Fruit fly (Drosophila melanogaster) whole organism, embryonic: Measurements from ENCODE around the gene Gale.

Experiments used
- Atf-2 ChIP-seq: fragments of 200-800 bp; sonication (Bioruptor generic); optimal IDR thresholded peaks from 2 replicates; lab custom pipeline; 2016; ENCODE audit warnings: missing biosample characterization, missing genetic modification characterization
- Blimp-1 ChIP-seq: fragments of 200-800 bp; sonication (Bioruptor generic); optimal IDR thresholded peaks from 3 replicates; lab custom pipeline; 2018; ENCODE audit warnings: missing biosample characterization, missing genetic modification characterization, mild to moderate bottlenecking, moderate library complexity, missing genetic modification reagents
- BtbVII ChIP-seq: fragments of 200-800 bp; sonication (Bioruptor generic); optimal IDR thresholded peaks from 3 replicates; lab custom pipeline; 2017; ENCODE audit warnings: missing biosample characterization, mild to moderate bottlenecking, missing genetic modification characterization
- CG10267 ChIP-seq: fragments of 200-800 bp; sonication (Bioruptor generic); optimal IDR thresholded peaks from 2 replicates; lab custom pipeline; 2018; ENCODE audit warnings: missing biosample characterization, mild to moderate bottlenecking, missing genetic modification characterization, moderate library complexity
- CG10543 ChIP-seq: fragments of 200-800 bp; sonication (Bioruptor generic); optimal IDR thresholded peaks from 3 replicates; lab custom pipeline; 2017; ENCODE audit warnings: missing biosample characterization, mild to moderate bottlenecking, missing genetic modification characterization, moderate library complexity
- CG12071 ChIP-seq: fragments of 200-800 bp; sonication (Bioruptor generic); optimal IDR thresholded peaks from 3 replicates; lab custom pipeline; 2018; ENCODE audit warnings: missing biosample characterization, mild to moderate bottlenecking, missing genetic modification characterization
- CG12155 ChIP-seq: fragments of 200-800 bp; sonication (Bioruptor generic); optimal IDR thresholded peaks from 3 replicates; lab custom pipeline; 2016; ENCODE audit warnings: missing biosample characterization, missing genetic modification characterization
- CG13287 ChIP-seq: fragments of 200-800 bp; sonication (Bioruptor generic); IDR thresholded peaks from 2 replicates; pipeline ENCODE4 v1.3.6; 2022; ENCODE audit warnings: missing biosample characterization, missing genetic modification characterization; ENCODE audit not compliant: partially characterized antibody
- CG17328 ChIP-seq: fragments of 200-800 bp; sonication (Bioruptor generic); IDR thresholded peaks from 2 replicates; pipeline ENCODE4 v1.3.6; 2022; ENCODE audit warnings: missing biosample characterization, missing genetic modification characterization
- CG2712 ChIP-seq: fragments of 200-800 bp; optimal IDR thresholded peaks from 3 replicates; lab custom pipeline; 2019; ENCODE audit warnings: missing biosample characterization, mild to moderate bottlenecking, missing genetic modification characterization, moderate library complexity
- CG3065 ChIP-seq: fragments of 200-800 bp; sonication (Bioruptor generic); optimal IDR thresholded peaks from 2 replicates; lab custom pipeline; 2016; ENCODE audit warnings: missing biosample characterization, missing genetic modification characterization
- CG42726 ChIP-seq: fragments of 200-800 bp; sonication (Bioruptor generic); IDR thresholded peaks from 2 replicates; pipeline ENCODE4 v1.3.6; 2022; ENCODE audit warnings: missing biosample characterization, missing genetic modification characterization; ENCODE audit not compliant: partially characterized antibody
- CG4707 ChIP-seq: fragments of 200-800 bp; sonication (Bioruptor generic); optimal IDR thresholded peaks from 2 replicates; lab custom pipeline; 2018; ENCODE audit warnings: missing biosample characterization, mild to moderate bottlenecking, missing genetic modification characterization, moderate library complexity
- CG7963 ChIP-seq: fragments of 200-800 bp; sonication (Bioruptor generic); IDR thresholded peaks from 3 replicates; pipeline ENCODE4 v1.3.6; 2022; ENCODE audit warnings: missing biosample characterization, missing genetic modification characterization; ENCODE audit not compliant: partially characterized antibody
- CG8290 ChIP-seq, 3 experiments: fragments of 200-800 bp; sonication (Bioruptor generic); optimal IDR thresholded peaks; 2 replicates each; lab custom pipeline; 2016 to 2019; ENCODE audit warnings: missing biosample characterization in 3 of 3, missing genetic modification characterization in 3 of 3, mild to moderate bottlenecking in 2 of 3, moderate library complexity in 1 of 3
- CG8478 ChIP-seq: fragments of >200 bp; optimal IDR thresholded peaks from 2 replicates; lab custom pipeline; 2018
- CG8924 ChIP-seq: fragments of 200-800 bp; optimal IDR thresholded peaks from 3 replicates; lab custom pipeline; 2019; ENCODE audit warnings: missing biosample characterization, mild to moderate bottlenecking, missing genetic modification characterization, moderate library complexity
- CTCF ChIP-seq: fragments of 200-800 bp; sonication (Bioruptor generic); optimal IDR thresholded peaks from 2 replicates; lab custom pipeline; 2017; ENCODE audit warnings: missing biosample characterization, mild to moderate bottlenecking, missing genetic modification characterization, moderate library complexity
- Camta ChIP-seq: fragments of 200-800 bp; sonication (Bioruptor generic); optimal IDR thresholded peaks from 2 replicates; lab custom pipeline; 2016; ENCODE audit warnings: missing biosample characterization, missing genetic modification characterization
- D ChIP-seq, 2 experiments: fragments of 200-800 bp in 1 of 2; fragments of >200 bp in 1 of 2; sonication (Bioruptor generic) in 1 of 2; optimal IDR thresholded peaks; 2 replicates in 1 of 2; 3 replicates in 1 of 2; lab custom pipeline; 2017; ENCODE audit warnings: mild to moderate bottlenecking in 1 of 2, missing biosample characterization in 1 of 2, missing genetic modification characterization in 1 of 2, missing genetic modification reagents in 1 of 2
- D19A ChIP-seq: fragments of 200-800 bp; optimal IDR thresholded peaks from 3 replicates; lab custom pipeline; 2019; ENCODE audit warnings: missing biosample characterization, mild to moderate bottlenecking, missing genetic modification characterization, moderate library complexity
- D19B ChIP-seq: fragments of 200-800 bp; sonication (Bioruptor generic); optimal IDR thresholded peaks from 2 replicates; lab custom pipeline; 2017; ENCODE audit warnings: missing biosample characterization, mild to moderate bottlenecking, missing genetic modification characterization
- Deaf1 ChIP-seq: fragments of 200-800 bp; optimal IDR thresholded peaks from 3 replicates; lab custom pipeline; 2019; ENCODE audit warnings: missing biosample characterization, mild to moderate bottlenecking, missing genetic modification characterization, moderate library complexity
- HLHmδ ChIP-seq: fragments of 200-800 bp; sonication (Bioruptor generic); optimal IDR thresholded peaks from 2 replicates; lab custom pipeline; 2018; ENCODE audit warnings: missing biosample characterization, mild to moderate bottlenecking, missing genetic modification characterization, moderate library complexity
- Jarid2 ChIP-seq: fragments of 200-800 bp; sonication (Bioruptor generic); optimal IDR thresholded peaks from 3 replicates; lab custom pipeline; 2017; ENCODE audit warnings: mild to moderate bottlenecking, missing biosample characterization, missing genetic modification reagents, missing genetic modification characterization
- Lpt ChIP-seq: fragments of >200 bp; optimal IDR thresholded peaks from 2 replicates; lab custom pipeline; 2018; ENCODE audit warnings: missing biosample characterization, missing genetic modification characterization
- MESR4 ChIP-seq: fragments of 200-800 bp; sonication (Bioruptor generic); optimal IDR thresholded peaks from 2 replicates; lab custom pipeline; 2018; ENCODE audit warnings: missing biosample characterization, mild to moderate bottlenecking, missing genetic modification characterization, moderate library complexity
- Max ChIP-seq: fragments of 200-800 bp; sonication (Bioruptor generic); optimal IDR thresholded peaks from 2 replicates; lab custom pipeline; 2016; ENCODE audit warnings: missing biosample characterization, mild to moderate bottlenecking, missing genetic modification characterization
- Med ChIP-seq: fragments of 200-800 bp; sonication (Bioruptor generic); peaks from one replicate; lab custom pipeline; 2016; ENCODE audit warnings: missing biosample characterization, missing genetic modification characterization, mild to moderate bottlenecking, inconsistent platforms, moderate library complexity
- Nf-YB ChIP-seq: fragments of 200-800 bp; sonication (Bioruptor generic); optimal IDR thresholded peaks from 3 replicates; lab custom pipeline; 2019; ENCODE audit warnings: missing biosample characterization, mild to moderate bottlenecking, missing genetic modification characterization, moderate library complexity
- Nf-YC ChIP-seq: fragments of 200-800 bp; optimal IDR thresholded peaks from 3 replicates; lab custom pipeline; 2019; ENCODE audit warnings: missing biosample characterization, mild to moderate bottlenecking, missing genetic modification characterization, moderate library complexity
- NfI ChIP-seq: fragments of 200-800 bp; sonication (Bioruptor generic); optimal IDR thresholded peaks from 3 replicates; lab custom pipeline; 2018; ENCODE audit warnings: missing biosample characterization, mild to moderate bottlenecking, missing genetic modification characterization, moderate library complexity
- Pdp1 ChIP-seq, 2 experiments: fragments of 200-800 bp; sonication (Bioruptor generic); optimal IDR thresholded peaks; 3 replicates each; lab custom pipeline; 2016; ENCODE audit warnings: missing biosample characterization in 2 of 2, missing genetic modification characterization in 2 of 2, mild to moderate bottlenecking in 1 of 2, moderate library complexity in 1 of 2
- Taf1 ChIP-seq: fragments of 200-800 bp; sonication (Bioruptor generic); IDR thresholded peaks from 2 replicates; pipeline ENCODE4 v1.3.6; 2022; ENCODE audit warnings: missing biosample characterization, missing genetic modification characterization
- Xrp1 ChIP-seq: fragments of 200-800 bp; sonication (Bioruptor generic); IDR thresholded peaks from 2 replicates; pipeline ENCODE4 v1.3.6; 2022; ENCODE audit warnings: missing biosample characterization, missing genetic modification characterization
- ash1 ChIP-seq: fragments of 200-800 bp; sonication (Bioruptor generic); optimal IDR thresholded peaks from 2 replicates; lab custom pipeline; 2018; ENCODE audit warnings: missing biosample characterization, mild to moderate bottlenecking, missing genetic modification characterization
- chinmo ChIP-seq: fragments of 200-800 bp; sonication (Bioruptor generic); IDR thresholded peaks from 4 replicates; pipeline ENCODE4 v1.3.6; 2022; ENCODE audit warnings: missing biosample characterization, missing genetic modification characterization; ENCODE audit not compliant: partially characterized antibody
- ci ChIP-seq: fragments of 200-800 bp; sonication (Bioruptor generic); IDR thresholded peaks from 3 replicates; pipeline ENCODE4 v1.3.6; 2022; ENCODE audit warnings: missing biosample characterization, missing genetic modification characterization
- da ChIP-seq: fragments of 200-800 bp; sonication (Bioruptor generic); optimal IDR thresholded peaks from 2 replicates; lab custom pipeline; 2016; ENCODE audit warnings: missing biosample characterization, missing genetic modification characterization
- dm ChIP-seq: fragments of 200-800 bp; sonication (Bioruptor generic); optimal IDR thresholded peaks from 3 replicates; lab custom pipeline; 2016; ENCODE audit warnings: missing biosample characterization, missing genetic modification characterization
- fd64A ChIP-seq: fragments of 200-800 bp; sonication (Bioruptor generic); optimal IDR thresholded peaks from 3 replicates; lab custom pipeline; 2018; ENCODE audit warnings: missing biosample characterization, mild to moderate bottlenecking, missing genetic modification characterization
- insv ChIP-seq, 2 experiments: fragments of 200-800 bp; sonication (Bioruptor generic); optimal IDR thresholded peaks; 3 replicates each; lab custom pipeline; 2016 to 2018; ENCODE audit warnings: missing biosample characterization in 2 of 2, missing genetic modification characterization in 2 of 2
- kni ChIP-seq: fragments of 200-800 bp; sonication (Bioruptor generic); optimal IDR thresholded peaks from 3 replicates; lab custom pipeline; 2017; ENCODE audit warnings: mild to moderate bottlenecking, missing biosample characterization, missing genetic modification reagents, missing genetic modification characterization
- mirr ChIP-seq: fragments of 200-800 bp; sonication (Bioruptor generic); optimal IDR thresholded peaks from 3 replicates; lab custom pipeline; 2018; ENCODE audit warnings: missing biosample characterization, mild to moderate bottlenecking, missing genetic modification characterization
- odd ChIP-seq: fragments of 200-800 bp; sonication (Bioruptor generic); optimal IDR thresholded peaks from 2 replicates; lab custom pipeline; 2017; ENCODE audit warnings: missing biosample characterization, mild to moderate bottlenecking, missing genetic modification characterization
- scrt ChIP-seq: fragments of 200-800 bp; sonication (Bioruptor generic); optimal IDR thresholded peaks from 2 replicates; lab custom pipeline; 2018; ENCODE audit warnings: missing biosample characterization, mild to moderate bottlenecking, missing genetic modification characterization, moderate library complexity
- sens ChIP-seq: fragments of 200-800 bp; sonication (Bioruptor generic); peaks from one replicate; lab custom pipeline; 2016; ENCODE audit warnings: missing biosample characterization, missing genetic modification characterization
- stwl ChIP-seq: fragments of 200-800 bp; sonication (Bioruptor generic); optimal IDR thresholded peaks from 3 replicates; lab custom pipeline; 2018; ENCODE audit warnings: missing biosample characterization, mild to moderate bottlenecking, missing genetic modification characterization, moderate library complexity
- tgo ChIP-seq: fragments of 200-800 bp; sonication (Bioruptor generic); IDR thresholded peaks from 3 replicates; pipeline ENCODE4 v1.3.6; 2022; ENCODE audit warnings: missing biosample characterization, missing genetic modification characterization

Gale gene

DNA sequence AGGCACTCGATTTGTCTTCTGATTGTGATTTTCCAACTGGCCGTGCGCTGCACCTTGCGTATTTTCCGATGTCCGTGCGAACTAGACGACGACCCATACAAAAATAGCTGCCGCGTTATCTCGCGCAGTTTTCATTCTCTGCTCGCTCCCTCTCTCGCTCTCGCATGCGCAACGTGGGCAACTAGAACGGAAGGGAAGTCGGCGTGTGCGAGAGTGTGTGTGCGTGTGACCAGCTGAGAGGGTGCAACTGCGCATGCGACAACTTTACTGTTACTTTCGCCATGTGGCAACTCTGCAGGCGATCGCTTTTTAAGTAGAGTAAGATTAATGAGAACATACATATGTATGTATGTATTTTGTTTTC, 37.1 kb downstream of the Gale start, which contains the start of gene ebd1 (continued):
- TF ChIP-seq kni (GFP tag; lab: Kevin White, UChicago) (peak; percentile 92), CG7963 (GFP tag; lab: Robert Waterston, UW) (0 out of 3 replicates have a peak, but pooled peaks have one; percentile 29), D19B (GFP tag; lab: Kevin White, UChicago) (no peak), Jarid2 (GFP tag; lab: Kevin White, UChicago) (peak; percentile 10), CG10267 (peak; percentile 27), CG42726 (GFP tag; lab: Robert Waterston, UW) (0 out of 2 replicates have a peak, but pooled peaks have one; percentile 25), CG12155 (GFP tag; lab: Kevin White, UChicago) (no peak), CG2712 (peak; percentile 24), Pdp1 (GFP tag; optimal IDR thresholded peaks at IDR 0.05; lab: Kevin White, UChicago) (peak in 1 of 2 experiments; percentile 60), CTCF (GFP tag; lab: Kevin White, UChicago) (peak; percentile 33), ci (GFP tag; lab: Robert Waterston, UW) (no peak; the same call in 2 of the 3 replicates), NfI (no peak), CG8290 (GFP tag; optimal IDR thresholded peaks at IDR 0.05; lab: Kevin White, UChicago) (peak; percentile 47), CG8290 (tag; optimal IDR thresholded peaks at IDR 0.05; lab: Kevin White, UChicago) (peak; percentile 24 to 61), CG13287 (GFP tag; lab: Robert Waterston, UW) (0 out of 2 replicates have a peak, but pooled peaks have one; percentile 34), stwl (tag; lab: Kevin White, UChicago) (peak; percentile 71), BtbVII (GFP tag; lab: Kevin White, UChicago) (peak; percentile 59), chinmo (0 out of 4 replicates have a peak, but pooled peaks have one; percentile 47), Nf-YC (tag; lab: Kevin White, UChicago) (peak; percentile 20), insv (GFP tag; optimal IDR thresholded peaks at IDR 0.05; lab: Kevin White, UChicago) (peak in 1 of 2 experiments; percentile 68), CG8478 (peak; percentile 53), CG8924 (tag; lab: Kevin White, UChicago) (peak; percentile 43), sens (GFP tag; lab: Kevin White, UChicago) (peak; percentile 34), CG17328 (0 out of 2 replicates have a peak, but pooled peaks have one; percentile 5), Deaf1 (tag; lab: Kevin White, UChicago) (peak; percentile 58), mirr (GFP tag; lab: Kevin White, UChicago) (peak; percentile 6), Atf-2 (no peak), Taf1 (GFP tag; lab: Robert Waterston, UW) (no peak), CG4707 (GFP tag; lab: Kevin White, UChicago) (peak; percentile 29), fd64A (GFP tag; lab: Kevin White, UChicago) (peak; percentile 19), D (optimal IDR thresholded peaks at IDR 0.05; lab: Kevin White, UChicago) (peak; percentile 65), D (GFP tag; optimal IDR thresholded peaks at IDR 0.05; lab: Kevin White, UChicago) (no peak), Nf-YB (GFP tag; lab: Kevin White, UChicago) (peak; percentile 8), odd (peak; percentile 47), ash1 (GFP tag; lab: Kevin White, UChicago) (no peak), HLHmδ (GFP tag; lab: Kevin White, UChicago) (peak; percentile 89), CG12071 (peak; percentile 2), Xrp1 (GFP tag; lab: Robert Waterston, UW) (no peak), Lpt (GFP tag; lab: Kevin White, UChicago) (no peak), tgo (GFP tag; lab: Robert Waterston, UW) (no peak), Max (GFP tag; lab: Kevin White, UChicago) (peak; percentile 19), da (GFP tag; lab: Kevin White, UChicago) (no peak), D19A (tag; lab: Kevin White, UChicago) (peak; percentile 8), Blimp-1 (GFP tag; lab: Kevin White, UChicago) (peak; percentile 52), Med (GFP tag; lab: Kevin White, UChicago) (peak; percentile 76), MESR4 (GFP tag; lab: Kevin White, UChicago) (peak; percentile 17), CG3065 (no peak), scrt (no peak), dm (GFP tag; lab: Kevin White, UChicago) (peak; percentile 79), Camta (GFP tag; lab: Kevin White, UChicago) (no peak), CG10543 (no peak)
